Fruit fly (Drosophila melanogaster) whole organism, adult: ENCODE results near the gene CG32625.

Source experiments
- CG11617 ChIP-seq: fragments of 200-800 bp; sonication (Bioruptor generic); optimal IDR thresholded peaks from 2 replicates; lab custom pipeline; 2017; ENCODE audit warnings: mild to moderate bottlenecking, missing biosample characterization, missing genetic modification reagents, missing genetic modification characterization
- CG14711 ChIP-seq: fragments of 200-800 bp; sonication (Bioruptor generic); optimal IDR thresholded peaks from 2 replicates; lab custom pipeline; 2018; ENCODE audit warnings: missing biosample characterization, mild to moderate bottlenecking, missing genetic modification characterization, moderate library complexity
- CG5204 ChIP-seq: fragments of 200-800 bp; sonication (Bioruptor generic); optimal IDR thresholded peaks from 2 replicates; lab custom pipeline; 2016; ENCODE audit warnings: missing biosample characterization, missing genetic modification characterization
- ovo ChIP-seq: fragments of 200-800 bp; sonication (Bioruptor generic); optimal IDR thresholded peaks from 2 replicates; lab custom pipeline; 2016; ENCODE audit warnings: missing biosample characterization, missing genetic modification characterization
- pad ChIP-seq: fragments of 200-800 bp; sonication (Bioruptor generic); optimal IDR thresholded peaks from 3 replicates; lab custom pipeline; 2017; ENCODE audit warnings: missing biosample characterization, missing genetic modification characterization, mild to moderate bottlenecking, moderate library complexity, missing genetic modification reagents
- tj ChIP-seq: fragments of 200-800 bp; sonication (Bioruptor generic); optimal IDR thresholded peaks from 3 replicates; lab custom pipeline; 2017; ENCODE audit warnings: missing biosample characterization, mild to moderate bottlenecking, missing genetic modification characterization, moderate library complexity

DNA sequence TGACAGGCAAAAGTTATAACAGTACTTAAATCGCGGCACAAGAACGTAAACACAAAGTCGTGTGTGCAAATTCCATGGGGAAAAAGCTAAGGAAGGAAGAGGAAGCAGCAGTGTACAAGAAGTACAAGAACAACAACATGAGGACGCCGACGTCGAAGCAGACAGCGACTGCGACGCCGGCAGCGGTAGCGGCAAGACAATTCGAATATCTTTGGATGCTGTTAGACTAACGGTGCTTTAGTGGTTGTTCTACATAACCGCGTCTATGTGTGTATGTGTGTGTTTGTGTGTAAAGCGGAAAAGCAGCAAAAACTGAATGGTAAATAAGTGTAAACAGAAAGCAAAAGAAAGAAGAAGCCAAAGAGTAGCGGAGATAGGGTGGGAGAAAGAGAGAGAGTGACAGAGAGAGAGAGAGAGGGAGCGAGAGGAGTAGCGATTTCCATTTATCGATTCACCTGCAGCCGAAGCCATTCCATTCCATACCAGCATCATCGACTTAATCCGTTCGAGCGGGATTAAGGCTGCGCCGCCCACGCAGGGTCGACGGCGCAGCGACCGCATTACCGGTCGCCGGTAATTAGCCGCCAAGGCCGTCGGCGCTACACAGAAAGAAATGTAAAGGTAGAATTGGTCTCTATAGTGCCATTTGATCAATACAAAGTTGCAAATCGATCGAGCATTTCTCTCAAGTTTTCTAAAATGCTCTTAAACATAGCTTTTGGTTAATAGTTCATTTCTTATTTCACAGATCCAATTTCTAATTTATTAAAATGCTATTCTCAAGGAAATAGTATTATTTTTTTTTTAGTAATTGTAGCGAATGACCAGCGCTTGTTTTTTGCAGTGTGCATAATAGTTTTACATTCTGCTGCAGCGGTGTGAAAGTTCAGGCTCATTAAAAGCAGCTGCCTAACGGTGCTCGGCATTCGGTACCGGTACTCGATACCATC lies 27.6 kb upstream of the CG32625 start:
- TF ChIP-seq ovo (GFP tag; lab: Kevin White, UChicago): peak; percentile 61
- peak; percentile 60 for TF ChIP-seq CG5204 (GFP tag; lab: Kevin White, UChicago)
- TF ChIP-seq CG11617 (GFP tag; lab: Kevin White, UChicago): peak; percentile 31
- peak; percentile 39 for TF ChIP-seq CG14711
- peak; percentile 14 for TF ChIP-seq pad
- TF ChIP-seq tj: peak; percentile 52
